Worm (Caenorhabditis elegans): ENCODE measurements around the gene nlp-66.

The nlp-66 gene

ce11 chrX:11109200-11109599, 7.4 kb downstream of the nlp-66 start, which contains the start of gene grd-1:
grd-1 (plus strand) TSS chrX:11109440.
- TF ChIP-seq nhr-28 (tag; optimal IDR thresholded peaks at IDR 0.05) (peak; percentile 14), nhr-237 (tag; optimal IDR thresholded peaks at IDR 0.05) (no peak), snpc-1.2 (GFP tag; IDR thresholded peaks at IDR 0.05) (no peak), ztf-7 (tag; optimal IDR thresholded peaks at IDR 0.05) (no peak), T26A8.4 (GFP tag; IDR thresholded peaks at IDR 0.05) (no peak), unc-62 (GFP tag; optimal IDR thresholded peaks at IDR 0.05 in 1 of 2) (peak in 1 of 2 experiments; percentile 73), unc-62 (tag; optimal IDR thresholded peaks at IDR 0.05) (no peak), mxl-2 (GFP tag; conservative IDR thresholded peaks at IDR 0.05) (no peak)

ce11 chrX:11107076-11107475, 9.5 kb downstream of the nlp-66 start, which contains the start of gene clc-17:
clc-17 (plus strand) TSS chrX:11107376.
- TF ChIP-seq mdl-1 (tag; optimal IDR thresholded peaks at IDR 0.05) (no peak), aha-1 (tag) (peak; percentile 4)

ce11 chrX:11104883-11105629, 11.6 kb downstream of the nlp-66 start, which contains the start of gene W02H3.1:
W02H3.1 (minus strand) TSS chrX:11105460.
- peak; percentile 75 for TF ChIP-seq aha-1 (tag)
- peak; percentile 60; the same call in 1 of the 2 replicates for TF ChIP-seq tra-1 (GFP tag; IDR thresholded peaks at IDR 0.05)
- peak; percentile 65 for TF ChIP-seq pqm-1 (tag; optimal IDR thresholded peaks at IDR 0.05)
- TF ChIP-seq dmd-8 (GFP tag; IDR thresholded peaks at IDR 0.05), result no peak
- TF ChIP-seq php-3 (GFP tag; IDR thresholded peaks at IDR 0.05), result peak; percentile 89
- TF ChIP-seq lin-39 (tag; optimal IDR thresholded peaks at IDR 0.05), result no peak
- TF ChIP-seq dmd-6 (GFP tag; IDR thresholded peaks at IDR 0.05), result peak; percentile 71; the same call in 1 of the 2 replicates
- no peak for TF ChIP-seq mes-2 (tag; optimal IDR thresholded peaks at IDR 0.05; ENCODE audit: poor library complexity, severe bottlenecking)
- peak; percentile 41 for TF ChIP-seq nhr-28 (tag; optimal IDR thresholded peaks at IDR 0.05)
- peak; percentile 33 for TF ChIP-seq hlh-30 (tag; optimal IDR thresholded peaks at IDR 0.05; ENCODE audit: insufficient read depth)
- TF ChIP-seq ceh-20 (GFP tag; IDR thresholded peaks at IDR 0.05), result 0 out of 2 replicates have a peak, but pooled peaks have one; percentile 47

- TF ChIP-seq D1046.2 (GFP tag; IDR thresholded peaks at IDR 0.05), result no peak
- TF ChIP-seq tag-97 (GFP tag; IDR thresholded peaks at IDR 0.05), result peak; percentile 70; the same call in 1 of the 2 replicates
- TF ChIP-seq pqm-1 (tag; optimal IDR thresholded peaks at IDR 0.05), result peak; percentile 4
- TF ChIP-seq jun-1 (tag; optimal IDR thresholded peaks at IDR 0.05), result no peak
- TF ChIP-seq dmd-6 (GFP tag; IDR thresholded peaks at IDR 0.05), result peak; percentile 24; the same call in 1 of the 2 replicates
Observed at ce11 chrX:11103173-11103572, 13.4 kb downstream of the nlp-66 start.

ce11 chrX:11098086-11098485, 18.5 kb downstream of the nlp-66 start, which contains the start of gene W02H3.3:
W02H3.3 (minus strand) TSS chrX:11098186.
- TF ChIP-seq ctbp-1 (GFP tag; IDR thresholded peaks at IDR 0.05) (no peak), spr-3 (GFP tag; optimal IDR thresholded peaks at IDR 0.05) (no peak), fkh-10 (GFP tag; optimal IDR thresholded peaks at IDR 0.05) (no peak)

ce11 chrX:11097343-11097742, 19.3 kb downstream of the nlp-66 start:
- peak; percentile 92 for TF ChIP-seq aha-1 (tag)
- no peak for TF ChIP-seq nhr-48 (tag; optimal IDR thresholded peaks at IDR 0.05)

- peak; percentile 93 for TF ChIP-seq F37D6.2 (tag; optimal IDR thresholded peaks at IDR 0.05)
- peak; percentile 50 for TF ChIP-seq dpl-1 (GFP tag; optimal IDR thresholded peaks at IDR 0.05)
- peak; percentile 16 for TF ChIP-seq zfp-2 (tag; optimal IDR thresholded peaks at IDR 0.05)
- TF ChIP-seq lir-3 (tag; optimal IDR thresholded peaks at IDR 0.05), result peak; percentile 84
- TF ChIP-seq Y75B8A.6 (GFP tag; IDR thresholded peaks at IDR 0.05), result no peak
- peak; percentile 54 for TF ChIP-seq ceh-32 (tag; optimal IDR thresholded peaks at IDR 0.05; ENCODE audit: poor library complexity)
- peak; percentile 90 for TF ChIP-seq pha-4 (GFP tag; IDR thresholded peaks at IDR 0.05)
- no peak for TF ChIP-seq pha-4 (tag; optimal IDR thresholded peaks at IDR 0.05)
- peak; percentile 92 for TF ChIP-seq nhr-102 (tag; optimal IDR thresholded peaks at IDR 0.05)
- TF ChIP-seq Y5F2A.4 (GFP tag; optimal IDR thresholded peaks at IDR 0.05), result peak; percentile 64
- TF ChIP-seq tra-1 (GFP tag; IDR thresholded peaks at IDR 0.05), result peak; percentile 91
- peak; percentile 94 for TF ChIP-seq daf-19 (GFP tag; conservative IDR thresholded peaks at IDR 0.05)
- peak; percentile 54 to 95 for TF ChIP-seq daf-16 (GFP tag; optimal IDR thresholded peaks at IDR 0.05)
- peak; percentile 74 for TF ChIP-seq daf-16 (tag; optimal IDR thresholded peaks at IDR 0.05)
- peak; percentile 92 for TF ChIP-seq mep-1 (tag; optimal IDR thresholded peaks at IDR 0.05)
Observed at ce11 chrX:11095480-11095879, 21.1 kb downstream of the nlp-66 start.
